Worm (Caenorhabditis elegans): Measurements from ENCODE around the gene die-1.

ce11 chrII:10039799-10040198 is 27.9 kb downstream of the die-1 start, which contains the start of gene let-268:
- TF ChIP-seq snpc-4 (tag; optimal IDR thresholded peaks at IDR 0.05) (no peak), ama-1 (optimal IDR thresholded peaks at IDR 0.05) (no peak), ZK546.5 (tag; optimal IDR thresholded peaks at IDR 0.05) (no peak), ztf-4 (tag; optimal IDR thresholded peaks at IDR 0.05) (no peak), mbf-1 (tag; optimal IDR thresholded peaks at IDR 0.05) (no peak), egl-27 (tag; optimal IDR thresholded peaks at IDR 0.05) (no peak), fos-1 (tag; optimal IDR thresholded peaks at IDR 0.05) (no peak)

Measured in whole organism, L2 larva.